Fruit fly (Drosophila melanogaster) whole organism, embryonic: Measurements from ENCODE around the gene dnc.

Experiments
- ATbp ChIP-seq: fragments of 200-800 bp; sonication (Bioruptor generic); optimal IDR thresholded peaks from 2 replicates; lab custom pipeline; 2017; ENCODE audit warnings: missing biosample characterization, mild to moderate bottlenecking, missing genetic modification characterization, missing genetic modification reagents
- Aef1 ChIP-seq: fragments of 200-800 bp; sonication (Bioruptor generic); IDR thresholded peaks from 3 replicates; pipeline ENCODE4 v1.3.6; 2022; ENCODE audit warnings: missing biosample characterization, missing genetic modification characterization
- Atf3 ChIP-seq: fragments of 200-800 bp; sonication (Bioruptor generic); optimal IDR thresholded peaks from 3 replicates; lab custom pipeline; 2016; ENCODE audit warnings: missing biosample characterization, missing genetic modification characterization
- B-H2 ChIP-seq: fragments of 200-800 bp; sonication (Bioruptor generic); optimal IDR thresholded peaks from 2 replicates; lab custom pipeline; 2018; ENCODE audit warnings: missing biosample characterization, mild to moderate bottlenecking, missing genetic modification characterization
- CG10147 ChIP-seq: fragments of 200-800 bp; sonication (Bioruptor generic); optimal IDR thresholded peaks from 2 replicates; lab custom pipeline; 2019; ENCODE audit warnings: missing biosample characterization, mild to moderate bottlenecking, missing genetic modification characterization, moderate library complexity
- CG11456 ChIP-seq: fragments of 200-800 bp; sonication (Bioruptor generic); IDR thresholded peaks from 3 replicates; pipeline ENCODE4 v1.3.6; 2022; ENCODE audit warnings: missing biosample characterization, missing genetic modification characterization
- CG1233 ChIP-seq: fragments of 200-800 bp; sonication (Bioruptor generic); optimal IDR thresholded peaks from 4 replicates; lab custom pipeline; 2018; ENCODE audit warnings: missing biosample characterization, mild to moderate bottlenecking, missing genetic modification characterization
- CG12769 ChIP-seq: fragments of 200-800 bp; sonication (Bioruptor generic); optimal IDR thresholded peaks from 2 replicates; lab custom pipeline; 2019; ENCODE audit warnings: missing biosample characterization, mild to moderate bottlenecking, missing genetic modification characterization, moderate library complexity
- CG14050 ChIP-seq: fragments of 200-800 bp; sonication (Bioruptor generic); IDR thresholded peaks from 3 replicates; pipeline ENCODE4 v1.3.6; 2022; ENCODE audit warnings: missing biosample characterization, missing genetic modification characterization
- CG1529 ChIP-seq: fragments of 200-800 bp; sonication (Bioruptor generic); optimal IDR thresholded peaks from 3 replicates; lab custom pipeline; 2018; ENCODE audit warnings: missing biosample characterization, missing genetic modification characterization
- CG17328 ChIP-seq: fragments of 200-800 bp; sonication (Bioruptor generic); IDR thresholded peaks from 2 replicates; pipeline ENCODE4 v1.3.6; 2022; ENCODE audit warnings: missing biosample characterization, missing genetic modification characterization
- CG17385 ChIP-seq: fragments of 200-800 bp; sonication (Bioruptor generic); optimal IDR thresholded peaks from 3 replicates; lab custom pipeline; 2018; ENCODE audit warnings: missing biosample characterization, mild to moderate bottlenecking, missing genetic modification characterization
- CG18011 ChIP-seq: fragments of 200-800 bp; sonication (Bioruptor generic); optimal IDR thresholded peaks from 2 replicates; lab custom pipeline; 2017; ENCODE audit warnings: missing biosample characterization, missing genetic modification characterization, mild to moderate bottlenecking, moderate library complexity, missing genotype
- CG33557 ChIP-seq: fragments of 200-800 bp; sonication (Bioruptor generic); optimal IDR thresholded peaks from 2 replicates; lab custom pipeline; 2019; ENCODE audit warnings: missing biosample characterization, mild to moderate bottlenecking, missing genetic modification characterization, moderate library complexity
- CG3847 ChIP-seq: fragments of 200-800 bp; sonication (Bioruptor generic); IDR thresholded peaks from 2 replicates; pipeline ENCODE4 v1.3.6; 2022; ENCODE audit warnings: missing biosample characterization, missing genetic modification characterization
- CG4328 ChIP-seq: fragments of 200-800 bp; sonication (Bioruptor generic); optimal IDR thresholded peaks from 3 replicates; lab custom pipeline; 2017; ENCODE audit warnings: missing biosample characterization, missing genetic modification reagents, missing genetic modification characterization
- CG4424 ChIP-seq: fragments of 200-800 bp; sonication (Bioruptor generic); optimal IDR thresholded peaks from 3 replicates; lab custom pipeline; 2016; ENCODE audit warnings: missing biosample characterization, missing genetic modification characterization
- CG6765 ChIP-seq: fragments of 200-800 bp; sonication (Bioruptor generic); optimal IDR thresholded peaks from 3 replicates; lab custom pipeline; 2017; ENCODE audit warnings: missing biosample characterization, mild to moderate bottlenecking, missing genetic modification characterization
- CG9817 ChIP-seq: fragments of 200-800 bp; sonication (Bioruptor generic); optimal IDR thresholded peaks from 2 replicates; lab custom pipeline; 2018; ENCODE audit warnings: missing biosample characterization, mild to moderate bottlenecking, missing genetic modification characterization, moderate library complexity
- D ChIP-seq, 2 experiments: fragments of 200-800 bp in 1 of 2; fragments of >200 bp in 1 of 2; sonication (Bioruptor generic) in 1 of 2; optimal IDR thresholded peaks; 2 replicates in 1 of 2; 3 replicates in 1 of 2; lab custom pipeline; 2017; ENCODE audit warnings: mild to moderate bottlenecking in 1 of 2, missing biosample characterization in 1 of 2, missing genetic modification characterization in 1 of 2, missing genetic modification reagents in 1 of 2
- D19A ChIP-seq: fragments of 200-800 bp; optimal IDR thresholded peaks from 3 replicates; lab custom pipeline; 2019; ENCODE audit warnings: missing biosample characterization, mild to moderate bottlenecking, missing genetic modification characterization, moderate library complexity
- Dp ChIP-seq: fragments of 200-800 bp; sonication (Bioruptor generic); optimal IDR thresholded peaks from 2 replicates; lab custom pipeline; 2018; ENCODE audit warnings: missing biosample characterization, mild to moderate bottlenecking, missing genetic modification characterization, moderate library complexity
- Hey ChIP-seq: fragments of 200-800 bp; sonication (Bioruptor generic); optimal IDR thresholded peaks from 3 replicates; lab custom pipeline; 2018; ENCODE audit warnings: missing biosample characterization, mild to moderate bottlenecking, missing genetic modification characterization
- Hsf ChIP-seq: fragments of 200-800 bp; sonication (Bioruptor generic); optimal IDR thresholded peaks from 3 replicates; lab custom pipeline; 2016; ENCODE audit warnings: missing biosample characterization, missing genetic modification characterization
- Lhr ChIP-seq: fragments of 200-800 bp; sonication (Bioruptor generic); optimal IDR thresholded peaks from 3 replicates; lab custom pipeline; 2017; ENCODE audit warnings: mild to moderate bottlenecking, missing biosample characterization, missing genetic modification reagents, missing genetic modification characterization
- Med ChIP-seq: fragments of 200-800 bp; sonication (Bioruptor generic); peaks from one replicate; lab custom pipeline; 2016; ENCODE audit warnings: missing biosample characterization, missing genetic modification characterization, mild to moderate bottlenecking, inconsistent platforms, moderate library complexity
- Meics ChIP-seq: fragments of 200-800 bp; sonication (Bioruptor generic); optimal IDR thresholded peaks from 2 replicates; lab custom pipeline; 2017; ENCODE audit warnings: missing biosample characterization, mild to moderate bottlenecking, missing genetic modification characterization
- Ssrp ChIP-seq: fragments of 200-800 bp; sonication (Bioruptor generic); optimal IDR thresholded peaks from 2 replicates; lab custom pipeline; 2018; ENCODE audit warnings: missing biosample characterization, mild to moderate bottlenecking, missing genetic modification characterization, moderate library complexity
- Vsx1 ChIP-seq: fragments of 200-800 bp; sonication (Bioruptor generic); optimal IDR thresholded peaks from 2 replicates; lab custom pipeline; 2017; ENCODE audit warnings: missing biosample characterization, mild to moderate bottlenecking, missing genetic modification characterization, missing genetic modification reagents
- Xrp1 ChIP-seq: fragments of 200-800 bp; sonication (Bioruptor generic); IDR thresholded peaks from 2 replicates; pipeline ENCODE4 v1.3.6; 2022; ENCODE audit warnings: missing biosample characterization, missing genetic modification characterization
- ab ChIP-seq: fragments of 200-800 bp; sonication (Bioruptor generic); optimal IDR thresholded peaks from 2 replicates; lab custom pipeline; 2016; ENCODE audit warnings: missing biosample characterization, missing genetic modification characterization
- danr ChIP-seq: fragments of 200-800 bp; sonication (Bioruptor generic); IDR thresholded peaks from 2 replicates; pipeline ENCODE4 v1.3.6; 2022; ENCODE audit warnings: missing biosample characterization, missing genetic modification characterization
- disco-r ChIP-seq: fragments of 200-800 bp; sonication (Bioruptor generic); optimal IDR thresholded peaks from 2 replicates; lab custom pipeline; 2016; ENCODE audit warnings: missing biosample characterization, missing genetic modification characterization
- dmrt11E ChIP-seq: fragments of 200-800 bp; sonication (Bioruptor generic); optimal IDR thresholded peaks from 3 replicates; lab custom pipeline; 2018; ENCODE audit warnings: missing biosample characterization, mild to moderate bottlenecking, missing genetic modification characterization, moderate library complexity
- esg ChIP-seq: fragments of 200-800 bp; sonication (Bioruptor generic); conservative IDR thresholded peaks from 2 replicates; pipeline ENCODE4 v1.3.6; 2022; ENCODE audit warnings: missing biosample characterization, missing genetic modification characterization
- inv ChIP-seq: fragments of 200-800 bp; sonication (Bioruptor generic); IDR thresholded peaks from 2 replicates; pipeline ENCODE4 v1.3.6; 2022; ENCODE audit warnings: missing biosample characterization, missing genetic modification characterization; ENCODE audit not compliant: partially characterized antibody
- mirr ChIP-seq: fragments of 200-800 bp; sonication (Bioruptor generic); optimal IDR thresholded peaks from 3 replicates; lab custom pipeline; 2018; ENCODE audit warnings: missing biosample characterization, mild to moderate bottlenecking, missing genetic modification characterization
- nom ChIP-seq: fragments of 200-800 bp; sonication (Bioruptor generic); optimal IDR thresholded peaks from 2 replicates; lab custom pipeline; 2017; ENCODE audit warnings: missing biosample characterization, missing genetic modification characterization, mild to moderate bottlenecking, moderate library complexity, missing genetic modification reagents
- phol ChIP-seq: fragments of 200-800 bp; sonication (Bioruptor generic); optimal IDR thresholded peaks from 3 replicates; lab custom pipeline; 2018; ENCODE audit warnings: missing biosample characterization, mild to moderate bottlenecking, missing genetic modification characterization, moderate library complexity
- prd ChIP-seq, 3 experiments: fragments of >200 bp in 2 of 3; fragments of 200-800 bp in 1 of 3; sonication (Bioruptor generic) in 1 of 3; optimal IDR thresholded peaks in 2 of 3; IDR thresholded peaks in 1 of 3; 2 replicates in 2 of 3; 3 replicates in 1 of 3; pipeline versions ENCODE4 v1.3.6 to Lab custom; 2017 to 2022; ENCODE audit warnings: missing biosample characterization in 1 of 3, missing genetic modification characterization in 1 of 3
- sc ChIP-seq, 3 experiments: fragments of >200 bp in 2 of 3; fragments of 200-800 bp in 1 of 3; sonication (Bioruptor generic) in 1 of 3; optimal IDR thresholded peaks; 2 replicates in 2 of 3; 3 replicates in 1 of 3; lab custom pipeline; 2017; ENCODE audit warnings: mild to moderate bottlenecking in 1 of 3, missing biosample characterization in 1 of 3, missing genetic modification characterization in 1 of 3, missing genetic modification reagents in 1 of 3
- sob ChIP-seq: fragments of 200-800 bp; sonication (Bioruptor generic); IDR thresholded peaks from 2 replicates; pipeline ENCODE4 v1.3.6; 2022; ENCODE audit warnings: missing biosample characterization, missing genetic modification characterization
- twi ChIP-seq: fragments of 200-800 bp; optimal IDR thresholded peaks from 2 replicates; lab custom pipeline; 2019; ENCODE audit warnings: missing biosample characterization, mild to moderate bottlenecking, missing genetic modification characterization, moderate library complexity
- usp ChIP-seq: fragments of >200 bp; optimal IDR thresholded peaks from 2 replicates; lab custom pipeline; 2017; ENCODE audit warnings: missing biosample characterization, missing genetic modification characterization
- wor ChIP-seq: fragments of 200-800 bp; sonication (Bioruptor generic); IDR thresholded peaks from 2 replicates; pipeline ENCODE4 v1.3.6; 2022; ENCODE audit warnings: missing biosample characterization, missing genetic modification characterization
- zen ChIP-seq: fragments of 200-800 bp; sonication (Bioruptor generic); optimal IDR thresholded peaks from 3 replicates; lab custom pipeline; 2018; ENCODE audit warnings: missing biosample characterization, mild to moderate bottlenecking, missing genetic modification characterization, moderate library complexity
- zf30C ChIP-seq: fragments of 200-800 bp; sonication (Bioruptor generic); optimal IDR thresholded peaks from 3 replicates; lab custom pipeline; 2018; ENCODE audit warnings: missing biosample characterization, mild to moderate bottlenecking, missing genetic modification characterization

Gene dnc

DNA sequence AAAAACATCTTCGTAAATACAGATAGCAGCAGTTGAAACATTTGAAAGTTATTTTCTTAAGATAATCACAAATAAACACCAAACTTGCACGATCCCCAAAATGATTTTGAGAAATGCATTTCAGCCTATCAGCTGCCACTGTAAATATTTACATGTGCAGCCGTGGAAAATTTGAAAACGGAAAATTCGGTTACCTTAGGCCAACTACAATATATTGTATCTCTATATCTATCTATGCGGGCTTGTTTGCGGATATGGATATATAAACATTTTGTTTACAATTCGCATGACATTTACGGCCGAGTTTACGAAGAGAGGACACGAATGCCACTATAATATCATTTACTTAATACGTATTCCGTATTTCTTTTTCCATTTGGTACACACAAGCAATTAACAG is 178.2 kb downstream of the dnc start (continued):
- peak; percentile 6 for TF ChIP-seq CG1529 (GFP tag; lab: Kevin White, UChicago)
- no peak for TF ChIP-seq sc (optimal IDR thresholded peaks at IDR 0.05; lab: Kevin White, UChicago)
- TF ChIP-seq sc (GFP tag; optimal IDR thresholded peaks at IDR 0.05; lab: Kevin White, UChicago) = peak; percentile 12
- peak; percentile 58 for TF ChIP-seq CG33557 (GFP tag; lab: Kevin White, UChicago)
- TF ChIP-seq, all 482 proteins: peak for 17

DNA sequence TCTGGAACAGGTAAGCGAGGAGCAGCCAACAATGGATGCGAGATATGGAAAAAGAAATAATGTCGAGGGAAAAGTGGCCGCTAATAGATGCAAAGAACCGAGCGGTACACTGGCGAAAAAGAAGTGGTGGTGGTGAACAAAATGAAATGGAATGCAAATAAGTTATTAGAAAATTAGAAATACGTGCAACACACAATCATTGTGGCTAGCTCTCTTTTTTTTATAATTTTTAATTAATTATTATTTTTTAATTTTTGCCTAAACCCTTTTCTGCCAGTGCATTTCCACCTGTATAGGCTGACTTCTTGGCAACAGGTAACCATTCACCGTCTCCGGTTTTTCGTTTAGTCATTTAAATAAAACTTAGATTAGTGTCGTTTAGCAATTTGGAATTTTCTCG is 178.9 kb downstream of the dnc start:
- no peak for TF ChIP-seq prd (optimal IDR thresholded peaks at IDR 0.05; lab: Kevin White, UChicago)
- peak; percentile 94 for TF ChIP-seq prd (GFP tag; IDR thresholded peaks at IDR 0.05; lab: Robert Waterston, UW)
- peak; percentile 81 for TF ChIP-seq CG3847
- TF ChIP-seq ab (GFP tag; lab: Kevin White, UChicago) = peak; percentile 29
- TF ChIP-seq danr (GFP tag; lab: Robert Waterston, UW) = peak; percentile 59
- peak; percentile 76 for TF ChIP-seq Ssrp (tag; lab: Kevin White, UChicago)
- TF ChIP-seq usp (GFP tag; lab: Kevin White, UChicago) = no peak
- TF ChIP-seq dmrt11E = peak; percentile 94
- TF ChIP-seq CG17328 (GFP tag; lab: Robert Waterston, UW) = peak; percentile 92
- peak; percentile 65 for TF ChIP-seq ATbp (GFP tag; lab: Kevin White, UChicago)
- peak; percentile 86 for TF ChIP-seq Med (GFP tag; lab: Kevin White, UChicago)
- TF ChIP-seq CG4328 (GFP tag; lab: Kevin White, UChicago) = peak; percentile 50
- no peak for TF ChIP-seq B-H2 (GFP tag; lab: Kevin White, UChicago)
- TF ChIP-seq Hsf = peak; percentile 65
- no peak for TF ChIP-seq CG12769
- TF ChIP-seq CG9817 (tag; lab: Kevin White, UChicago) = peak; percentile 60
- peak; percentile 62 for TF ChIP-seq CG6765 (GFP tag; lab: Kevin White, UChicago)
- TF ChIP-seq wor = peak; percentile 71
- peak; percentile 94 for TF ChIP-seq Xrp1 (GFP tag; lab: Robert Waterston, UW)
- TF ChIP-seq Atf3 (GFP tag; lab: Kevin White, UChicago) = peak; percentile 39
- TF ChIP-seq inv (GFP tag; lab: Robert Waterston, UW) = no peak
- TF ChIP-seq CG11456 = peak; percentile 85
- peak; percentile 88 for TF ChIP-seq sob
- no peak for TF ChIP-seq Dp (GFP tag; lab: Kevin White, UChicago)
- peak; percentile 68 for TF ChIP-seq twi (tag; lab: Kevin White, UChicago)
- TF ChIP-seq D (optimal IDR thresholded peaks at IDR 0.05; lab: Kevin White, UChicago) = no peak
- peak; percentile 81 for TF ChIP-seq D (GFP tag; optimal IDR thresholded peaks at IDR 0.05; lab: Kevin White, UChicago)
- peak; percentile 82 for TF ChIP-seq zf30C (GFP tag; lab: Kevin White, UChicago)
- no peak for TF ChIP-seq mirr (GFP tag; lab: Kevin White, UChicago)
- TF ChIP-seq CG4424 (GFP tag; lab: Kevin White, UChicago) = peak; percentile 88
- TF ChIP-seq CG1529 (GFP tag; lab: Kevin White, UChicago) = peak; percentile 61
- TF ChIP-seq disco-r (GFP tag; lab: Kevin White, UChicago) = no peak
- peak; percentile 66 for TF ChIP-seq CG17385 (GFP tag; lab: Kevin White, UChicago)
- peak; percentile 87 for TF ChIP-seq phol (tag; lab: Kevin White, UChicago)
- no peak for TF ChIP-seq CG18011 (GFP tag; lab: Kevin White, UChicago)
- TF ChIP-seq Hey (tag; lab: Kevin White, UChicago) = no peak
- peak; percentile 92 for TF ChIP-seq zen (tag; lab: Kevin White, UChicago)
- TF ChIP-seq Meics (GFP tag; lab: Kevin White, UChicago) = peak; percentile 70
- peak; percentile 71 for TF ChIP-seq CG1233 (GFP tag; lab: Kevin White, UChicago)
- peak; percentile 74 for TF ChIP-seq Aef1 (GFP tag; lab: Robert Waterston, UW)
- TF ChIP-seq D19A (tag; lab: Kevin White, UChicago) = peak; percentile 72
- TF ChIP-seq Lhr (GFP tag; lab: Kevin White, UChicago) = peak; percentile 54
- TF ChIP-seq CG14050 = peak; percentile 64
- no peak for TF ChIP-seq nom
- peak; percentile 78 for TF ChIP-seq esg
- TF ChIP-seq Vsx1 (GFP tag; lab: Kevin White, UChicago) = peak; percentile 75
- peak; percentile 57 for TF ChIP-seq CG10147 (GFP tag; lab: Kevin White, UChicago)
